Worm (Caenorhabditis elegans) whole organism, dauer: Measurements from ENCODE around the gene rpl-9.

Experiments
- unc-62 ChIP-seq: sonication (generic microtip); optimal IDR thresholded peaks from 2 replicates; lab custom pipeline; 2017; ENCODE audit warnings: missing biosample characterization, missing genetic modification reagents, missing genetic modification characterization

The rpl-9 gene

ce11 chrIII:7570083-7570695, 2.4 kb downstream of the rpl-9 start, which contains the start of gene R13A5.7:
Gene R13A5.7, minus strand, starts transcription at chrIII:7570133.
- no peak for TF ChIP-seq unc-62 (GFP tag; lab: Kevin White, UChicago)

- TF ChIP-seq unc-62 (GFP tag; lab: Kevin White, UChicago) = no peak
Observed at ce11 chrIII:7566098-7566497, 6.5 kb downstream of the rpl-9 start, which contains the start of gene ttr-32. Gene ttr-32, plus strand, starts transcription at chrIII:7566411.

- no peak for TF ChIP-seq unc-62 (GFP tag; lab: Kevin White, UChicago)
Observed at ce11 chrIII:7565247-7565646, 7.4 kb downstream of the rpl-9 start, which contains the start of gene ttr-8. Gene ttr-8, minus strand, starts transcription at chrIII:7565347.

- TF ChIP-seq unc-62 (GFP tag; lab: Kevin White, UChicago) = no peak
Observed at ce11 chrIII:7561872-7562271, 10.8 kb downstream of the rpl-9 start, which contains the start of gene lgc-12. Gene lgc-12, plus strand, starts transcription at chrIII:7562172.

ce11 chrIII:7559869-7560268, 12.8 kb downstream of the rpl-9 start:
- TF ChIP-seq unc-62 (GFP tag; lab: Kevin White, UChicago) = no peak

- no peak for TF ChIP-seq unc-62 (GFP tag; lab: Kevin White, UChicago)
Observed at ce11 chrIII:7558658-7559057, 14.0 kb downstream of the rpl-9 start.

- TF ChIP-seq unc-62 (GFP tag; lab: Kevin White, UChicago) = no peak
Observed at ce11 chrIII:7557930-7558470, 14.6 kb downstream of the rpl-9 start.

- no peak for TF ChIP-seq unc-62 (GFP tag; lab: Kevin White, UChicago)
Observed at ce11 chrIII:7555360-7555759, 17.3 kb downstream of the rpl-9 start, which contains the start of gene ceh-13. Gene ceh-13, plus strand, starts transcription at chrIII:7555660.

ce11 chrIII:7554697-7555145, 17.9 kb downstream of the rpl-9 start:
- TF ChIP-seq unc-62 (GFP tag; lab: Kevin White, UChicago) = no peak

ce11 chrIII:7553693-7554226, 18.9 kb downstream of the rpl-9 start:
- TF ChIP-seq unc-62 (GFP tag; lab: Kevin White, UChicago) = no peak

ce11 chrIII:7552859-7553258, 19.8 kb downstream of the rpl-9 start:
- no peak for TF ChIP-seq unc-62 (GFP tag; lab: Kevin White, UChicago)

ce11 chrIII:7550979-7551378, 21.7 kb downstream of the rpl-9 start:
- no peak for TF ChIP-seq unc-62 (GFP tag; lab: Kevin White, UChicago)

- no peak for TF ChIP-seq unc-62 (GFP tag; lab: Kevin White, UChicago)
Observed at ce11 chrIII:7548963-7549362, 23.7 kb downstream of the rpl-9 start.

ce11 chrIII:7545189-7545588, 27.4 kb downstream of the rpl-9 start:
- no peak for TF ChIP-seq unc-62 (GFP tag; lab: Kevin White, UChicago)

- TF ChIP-seq unc-62 (GFP tag; lab: Kevin White, UChicago) = no peak
Observed at ce11 chrIII:7544211-7544610, 28.4 kb downstream of the rpl-9 start.

ce11 chrIII:7542037-7542436, 30.6 kb downstream of the rpl-9 start:
- no peak for TF ChIP-seq unc-62 (GFP tag; lab: Kevin White, UChicago)

ce11 chrIII:7536559-7536958, 36.1 kb downstream of the rpl-9 start, which contains the start of gene lin-39:
Gene lin-39, minus strand, starts transcription at chrIII:7536632.
- no peak for TF ChIP-seq unc-62 (GFP tag; lab: Kevin White, UChicago)
